Worm (Caenorhabditis elegans) whole organism, early embryonic: ENCODE results near the gene tbc-3.

Source experiments
- B0310.2 ChIP-seq: sonication (generic microtip); optimal IDR thresholded peaks from 2 replicates; lab custom pipeline; 2016; ENCODE audit warnings: mild to moderate bottlenecking, missing genetic modification characterization, missing compliant biosample characterization
- aly-1 ChIP-seq: sonication (generic microtip); optimal IDR thresholded peaks from 2 replicates; lab custom pipeline; 2016; ENCODE audit warnings: missing genetic modification characterization, missing compliant biosample characterization
- ama-1 ChIP-seq: fragments of 150-350 bp; optimal IDR thresholded peaks from 2 replicates; lab custom pipeline; 2014
- ceh-13 ChIP-seq: fragments of 200-800 bp; sonication (Bioruptor generic); optimal IDR thresholded peaks from 2 replicates; lab custom pipeline; 2018; ENCODE audit warnings: mild to moderate bottlenecking, missing genetic modification characterization, missing compliant biosample characterization
- ceh-36 ChIP-seq: sonication (generic microtip); optimal IDR thresholded peaks from 2 replicates; lab custom pipeline; 2016; ENCODE audit warnings: missing genetic modification characterization, inconsistent platforms, missing compliant biosample characterization
- ets-7 ChIP-seq: sonication (generic microtip); optimal IDR thresholded peaks from 2 replicates; lab custom pipeline; 2016; ENCODE audit warnings: missing genotype, missing genetic modification characterization, missing compliant biosample characterization
- flt-1 ChIP-seq: fragments of 200-800 bp; sonication (Bioruptor generic); IDR thresholded peaks from 2 replicates; pipeline ENCODE4 v1.3.6; 2022; ENCODE audit warnings: missing genetic modification characterization, missing compliant biosample characterization
- hmbx-1 ChIP-seq: sonication (generic microtip); optimal IDR thresholded peaks from 2 replicates; lab custom pipeline; 2016; ENCODE audit warnings: mild to moderate bottlenecking, missing genetic modification characterization, missing compliant biosample characterization
- hmg-4 ChIP-seq: fragments of 200-800 bp; sonication (Bioruptor generic); optimal IDR thresholded peaks from 2 replicates; lab custom pipeline; 2018; ENCODE audit warnings: mild to moderate bottlenecking, missing genetic modification characterization, missing compliant biosample characterization
- pes-1 ChIP-seq: fragments of 200-800 bp; sonication (Bioruptor generic); IDR thresholded peaks from 2 replicates; pipeline ENCODE4 v1.3.6; 2022; ENCODE audit warnings: missing genetic modification reagents, missing genetic modification characterization, missing compliant biosample characterization
- sea-1 ChIP-seq: fragments of 200-800 bp; sonication (Bioruptor generic); conservative IDR thresholded peaks from 2 replicates; pipeline ENCODE4 v1.3.6; 2022; ENCODE audit warnings: missing genetic modification characterization, missing compliant biosample characterization
- tbx-11 ChIP-seq: fragments of 200-800 bp; sonication (Bioruptor generic); IDR thresholded peaks from 2 replicates; pipeline ENCODE4 v1.3.6; 2022; ENCODE audit warnings: missing genetic modification characterization, missing compliant biosample characterization
- tra-4 ChIP-seq: sonication (generic microtip); optimal IDR thresholded peaks from 2 replicates; lab custom pipeline; 2017; ENCODE audit warnings: missing genetic modification characterization, missing compliant biosample characterization

ce11 chrIV:9872786-9873185 lies 26.0 kb upstream of the tbc-3 start:
- TF ChIP-seq B0310.2 (tag; lab: Kevin White, UChicago) (no peak), ceh-36 (tag; lab: Kevin White, UChicago) (no peak), ama-1 (lab: Kevin White, UChicago) (no peak), tra-4 (tag; lab: Kevin White, UChicago) (no peak), aly-1 (no peak), flt-1 (GFP tag; lab: Robert Waterston, UW) (no peak), sea-1 (GFP tag; lab: Robert Waterston, UW) (no peak), ceh-13 (no peak), hmbx-1 (tag; lab: Kevin White, UChicago) (no peak), pes-1 (GFP tag; lab: Robert Waterston, UW) (no peak), hmg-4 (GFP tag; lab: Kevin White, UChicago) (no peak), tbx-11 (no peak), ets-7 (tag; lab: Kevin White, UChicago) (no peak)
